Worm (Caenorhabditis elegans) whole organism, L1 larva: ENCODE data around the gene pas-1.

ENCODE experiments used
- blmp-1 ChIP-seq: fragments of 150-350 bp; optimal IDR thresholded peaks from 2 replicates; lab custom pipeline; 2014; ENCODE audit warnings: missing biosample characterization, missing genetic modification characterization
- ceh-90 ChIP-seq: sonication (generic microtip); optimal IDR thresholded peaks from 2 replicates; lab custom pipeline; 2016; ENCODE audit warnings: missing genetic modification characterization, missing compliant biosample characterization
- efl-1 ChIP-seq, 4 experiments: fragments of 150-350 bp; optimal IDR thresholded peaks in 3 of 4; peaks in 1 of 4; 1 replicate in 1 of 4; 2 replicates in 3 of 4; lab custom pipeline; 2014; ENCODE audit warnings: missing biosample characterization in 2 of 4, missing genetic modification characterization in 2 of 4, missing genetic modification reagents in 2 of 4
- fkh-10 ChIP-seq: sonication (generic microtip); optimal IDR thresholded peaks from 2 replicates; lab custom pipeline; 2017; ENCODE audit warnings: missing biosample characterization, missing genetic modification reagents, missing genetic modification characterization
- fkh-4 ChIP-seq: sonication (generic microtip); optimal IDR thresholded peaks from 2 replicates; lab custom pipeline; 2016; ENCODE audit warnings: missing compliant biosample characterization, missing genetic modification characterization, borderline replicate concordance
- lin-14 ChIP-seq: fragments of 200-800 bp; sonication (Bioruptor generic); optimal IDR thresholded peaks from 2 replicates; lab custom pipeline; 2018; ENCODE audit warnings: mild to moderate bottlenecking, missing genetic modification characterization, moderate library complexity, missing compliant biosample characterization
- lsy-2 ChIP-seq, 2 experiments: fragments of 150-350 bp; optimal IDR thresholded peaks; 2 replicates each; lab custom pipeline; 2014; ENCODE audit warnings: missing biosample characterization in 2 of 2, missing genetic modification characterization in 2 of 2
- nhr-28 ChIP-seq: fragments of 150-350 bp; optimal IDR thresholded peaks from 2 replicates; lab custom pipeline; 2014; ENCODE audit warnings: missing biosample characterization, missing genetic modification characterization
- nhr-47 ChIP-seq: sonication (generic microtip); optimal IDR thresholded peaks from 2 replicates; lab custom pipeline; 2016; ENCODE audit warnings: mild to moderate bottlenecking, missing genetic modification characterization, moderate library complexity, missing compliant biosample characterization
- sptf-1 ChIP-seq: fragments of 150-350 bp; optimal IDR thresholded peaks from 2 replicates; lab custom pipeline; 2014; ENCODE audit warnings: missing biosample characterization, missing genetic modification characterization
- tbx-2 ChIP-seq: sonication (generic microtip); optimal IDR thresholded peaks from 2 replicates; lab custom pipeline; 2016; ENCODE audit warnings: missing genetic modification characterization, missing compliant biosample characterization
- zag-1 ChIP-seq: fragments of 150-350 bp; optimal IDR thresholded peaks from 2 replicates; lab custom pipeline; 2014; ENCODE audit warnings: missing biosample characterization, missing genetic modification characterization

DNA sequence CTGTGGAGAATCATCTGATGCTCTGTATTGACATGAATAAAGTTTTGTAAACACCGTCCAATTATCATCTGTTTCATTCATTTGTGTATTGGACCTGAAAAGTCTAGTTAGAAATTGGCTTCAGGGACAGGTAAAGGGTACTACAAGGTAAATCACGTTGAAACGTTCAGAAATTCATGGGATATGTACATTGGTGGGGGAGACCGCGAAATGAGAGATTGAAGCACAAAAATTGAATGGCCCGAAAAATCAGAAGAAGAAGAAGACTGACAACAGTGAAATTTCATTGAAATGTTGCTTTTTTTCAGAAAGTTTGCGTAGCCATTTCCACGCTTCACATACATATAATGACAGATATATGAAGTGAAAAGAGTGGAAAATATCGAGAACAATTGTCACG is 43.4 kb downstream of the pas-1 start, which contains the start of gene npr-43:
- TF ChIP-seq efl-1 (optimal IDR thresholded peaks at IDR 0.05; lab: Kevin White, UChicago) (no peak), efl-1 (GFP tag; optimal IDR thresholded peaks at IDR 0.05 in 1 of 2; lab: Kevin White, UChicago) (no peak), nhr-28 (tag; lab: Kevin White, UChicago) (no peak), tbx-2 (tag; lab: Kevin White, UChicago) (no peak), nhr-47 (tag; lab: Kevin White, UChicago) (no peak), lsy-2 (tag; optimal IDR thresholded peaks at IDR 0.05; lab: Kevin White, UChicago) (no peak), blmp-1 (tag; lab: Kevin White, UChicago) (no peak), ceh-90 (tag; lab: Kevin White, UChicago) (no peak), fkh-4 (no peak), zag-1 (tag; lab: Kevin White, UChicago) (no peak), fkh-10 (GFP tag; lab: Kevin White, UChicago) (no peak), lin-14 (GFP tag; lab: Kevin White, UChicago) (no peak), sptf-1 (no peak)
